Fruit fly (Drosophila melanogaster) whole organism, embryonic: ENCODE measurements around the gene Tmtc2.

Experiments used
- Antp ChIP-seq: fragments of 200-800 bp; sonication (Bioruptor generic); optimal IDR thresholded peaks from 3 replicates; lab custom pipeline; 2016; ENCODE audit warnings: missing biosample characterization, missing genetic modification characterization
- Asciz ChIP-seq: fragments of 200-800 bp; sonication (Bioruptor generic); optimal IDR thresholded peaks from 2 replicates; lab custom pipeline; 2017; ENCODE audit warnings: missing biosample characterization, mild to moderate bottlenecking, missing genetic modification characterization, missing genetic modification reagents
- B-H2 ChIP-seq: fragments of 200-800 bp; sonication (Bioruptor generic); optimal IDR thresholded peaks from 2 replicates; lab custom pipeline; 2018; ENCODE audit warnings: missing biosample characterization, mild to moderate bottlenecking, missing genetic modification characterization
- Blimp-1 ChIP-seq: fragments of 200-800 bp; sonication (Bioruptor generic); optimal IDR thresholded peaks from 3 replicates; lab custom pipeline; 2018; ENCODE audit warnings: missing biosample characterization, missing genetic modification characterization, mild to moderate bottlenecking, moderate library complexity, missing genetic modification reagents
- CG10267 ChIP-seq: fragments of 200-800 bp; sonication (Bioruptor generic); optimal IDR thresholded peaks from 2 replicates; lab custom pipeline; 2018; ENCODE audit warnings: missing biosample characterization, mild to moderate bottlenecking, missing genetic modification characterization, moderate library complexity
- CG11247 ChIP-seq: fragments of 200-800 bp; sonication (Bioruptor generic); IDR thresholded peaks from 2 replicates; pipeline ENCODE4 v1.3.6; 2022; ENCODE audit warnings: missing biosample characterization, missing genetic modification characterization
- CG15601 ChIP-seq: fragments of 200-800 bp; sonication (Bioruptor generic); optimal IDR thresholded peaks from 3 replicates; lab custom pipeline; 2019; ENCODE audit warnings: missing biosample characterization, mild to moderate bottlenecking, missing genetic modification characterization, moderate library complexity
- CG2116 ChIP-seq: fragments of 200-800 bp; sonication (Bioruptor generic); optimal IDR thresholded peaks from 3 replicates; lab custom pipeline; 2018; ENCODE audit warnings: missing biosample characterization, mild to moderate bottlenecking, missing genetic modification characterization
- CG2199 ChIP-seq: fragments of 200-800 bp; sonication (Bioruptor generic); IDR thresholded peaks from 3 replicates; pipeline ENCODE4 v1.3.6; 2022; ENCODE audit warnings: missing biosample characterization, missing genetic modification characterization
- CG2712 ChIP-seq: fragments of 200-800 bp; optimal IDR thresholded peaks from 3 replicates; lab custom pipeline; 2019; ENCODE audit warnings: missing biosample characterization, mild to moderate bottlenecking, missing genetic modification characterization, moderate library complexity
- CG32532 ChIP-seq: fragments of 200-800 bp; sonication (Bioruptor generic); IDR thresholded peaks from 2 replicates; pipeline ENCODE4 v1.3.6; 2022; ENCODE audit warnings: missing biosample characterization, missing genetic modification characterization
- CG6683 ChIP-seq: fragments of 200-800 bp; sonication (Bioruptor generic); optimal IDR thresholded peaks from 2 replicates; lab custom pipeline; 2017; ENCODE audit warnings: missing biosample characterization, mild to moderate bottlenecking, missing genetic modification characterization, missing genetic modification reagents
- CG6765 ChIP-seq: fragments of 200-800 bp; sonication (Bioruptor generic); optimal IDR thresholded peaks from 3 replicates; lab custom pipeline; 2017; ENCODE audit warnings: missing biosample characterization, mild to moderate bottlenecking, missing genetic modification characterization
- CG7839 ChIP-seq: fragments of 200-800 bp; sonication (Bioruptor generic); optimal IDR thresholded peaks from 3 replicates; lab custom pipeline; 2018; ENCODE audit warnings: missing biosample characterization, mild to moderate bottlenecking, missing genetic modification characterization, moderate library complexity
- CG7928 ChIP-seq: fragments of 200-800 bp; sonication (Bioruptor generic); optimal IDR thresholded peaks from 2 replicates; lab custom pipeline; 2017; ENCODE audit warnings: missing biosample characterization, mild to moderate bottlenecking, missing genetic modification characterization
- CG8359 ChIP-seq: fragments of 200-800 bp; sonication (Bioruptor generic); optimal IDR thresholded peaks from 2 replicates; lab custom pipeline; 2017; ENCODE audit warnings: missing biosample characterization, mild to moderate bottlenecking, missing genetic modification characterization, borderline replicate concordance
- CG8924 ChIP-seq: fragments of 200-800 bp; optimal IDR thresholded peaks from 3 replicates; lab custom pipeline; 2019; ENCODE audit warnings: missing biosample characterization, mild to moderate bottlenecking, missing genetic modification characterization, moderate library complexity
- CG9437 ChIP-seq: fragments of 200-800 bp; sonication (Bioruptor generic); optimal IDR thresholded peaks from 2 replicates; lab custom pipeline; 2018; ENCODE audit warnings: missing biosample characterization, mild to moderate bottlenecking, missing genetic modification characterization
- Chrac-16 ChIP-seq: fragments of 200-800 bp; sonication (Bioruptor generic); optimal IDR thresholded peaks from 3 replicates; lab custom pipeline; 2016; ENCODE audit warnings: missing biosample characterization, missing genetic modification characterization
- CoRest ChIP-seq: fragments of 200-800 bp; sonication (Bioruptor generic); optimal IDR thresholded peaks from 3 replicates; lab custom pipeline; 2018; ENCODE audit warnings: missing biosample characterization, mild to moderate bottlenecking, missing genetic modification characterization, moderate library complexity
- Dp ChIP-seq: fragments of 200-800 bp; sonication (Bioruptor generic); optimal IDR thresholded peaks from 2 replicates; lab custom pipeline; 2018; ENCODE audit warnings: missing biosample characterization, mild to moderate bottlenecking, missing genetic modification characterization, moderate library complexity
- HLH4C ChIP-seq: fragments of 200-800 bp; sonication (Bioruptor generic); IDR thresholded peaks from 3 replicates; pipeline ENCODE4 v1.3.6; 2022; ENCODE audit warnings: missing biosample characterization, missing genetic modification characterization; ENCODE audit not compliant: partially characterized antibody
- HmgZ ChIP-seq: fragments of 200-800 bp; sonication (Bioruptor generic); optimal IDR thresholded peaks from 2 replicates; lab custom pipeline; 2018; ENCODE audit warnings: missing biosample characterization, mild to moderate bottlenecking, missing genetic modification characterization
- Rfx ChIP-seq: fragments of 200-800 bp; sonication (Bioruptor generic); IDR thresholded peaks from 2 replicates; pipeline ENCODE4 v1.3.6; 2022; ENCODE audit warnings: missing biosample characterization, missing genetic modification characterization
- Six4 ChIP-seq: fragments of 200-800 bp; sonication (Bioruptor generic); optimal IDR thresholded peaks from 2 replicates; lab custom pipeline; 2016; ENCODE audit warnings: missing biosample characterization, missing genetic modification characterization
- Ssrp ChIP-seq: fragments of 200-800 bp; sonication (Bioruptor generic); optimal IDR thresholded peaks from 2 replicates; lab custom pipeline; 2018; ENCODE audit warnings: missing biosample characterization, mild to moderate bottlenecking, missing genetic modification characterization, moderate library complexity
- al ChIP-seq: fragments of 200-800 bp; sonication (Bioruptor generic); IDR thresholded peaks from 2 replicates; pipeline ENCODE4 v1.3.6; 2022; ENCODE audit warnings: missing biosample characterization, missing genetic modification characterization
- amos ChIP-seq: fragments of 200-800 bp; sonication (Bioruptor generic); IDR thresholded peaks from 2 replicates; pipeline ENCODE4 v1.3.6; 2022; ENCODE audit warnings: missing biosample characterization, missing genetic modification characterization; ENCODE audit not compliant: partially characterized antibody
- chif ChIP-seq, 2 experiments: fragments of 200-800 bp; sonication (Bioruptor generic); optimal IDR thresholded peaks; 3 replicates each; lab custom pipeline; 2016; ENCODE audit warnings: missing biosample characterization in 2 of 2, missing genetic modification characterization in 2 of 2
- crc ChIP-seq: fragments of 200-800 bp; sonication (Bioruptor generic); optimal IDR thresholded peaks from 2 replicates; lab custom pipeline; 2016; ENCODE audit warnings: missing biosample characterization, missing genetic modification characterization
- crol ChIP-seq: fragments of 200-800 bp; sonication (Bioruptor generic); IDR thresholded peaks from 2 replicates; pipeline ENCODE4 v1.3.6; 2022; ENCODE audit warnings: missing biosample characterization, missing genetic modification characterization
- dysf ChIP-seq: fragments of 200-800 bp; sonication (Bioruptor generic); IDR thresholded peaks from 3 replicates; pipeline ENCODE4 v1.3.6; 2022; ENCODE audit warnings: missing biosample characterization, missing genetic modification characterization
- emc ChIP-seq: fragments of 200-800 bp; sonication (Bioruptor generic); optimal IDR thresholded peaks from 2 replicates; lab custom pipeline; 2016; ENCODE audit warnings: missing biosample characterization, missing genetic modification characterization
- gcm ChIP-seq: fragments of 200-800 bp; sonication (Bioruptor generic); optimal IDR thresholded peaks from 2 replicates; lab custom pipeline; 2019; ENCODE audit warnings: missing biosample characterization, mild to moderate bottlenecking, missing genetic modification characterization, moderate library complexity
- hth ChIP-seq: fragments of >200 bp; optimal IDR thresholded peaks from 2 replicates; lab custom pipeline; 2017; ENCODE audit warnings: inconsistent platforms
- jumu ChIP-seq: fragments of 200-800 bp; sonication (Bioruptor generic); optimal IDR thresholded peaks from 3 replicates; lab custom pipeline; 2016; ENCODE audit warnings: missing biosample characterization, missing genetic modification characterization
- mld ChIP-seq: fragments of 200-800 bp; sonication (Bioruptor generic); IDR thresholded peaks from 3 replicates; pipeline ENCODE4 v1.3.6; 2022; ENCODE audit warnings: missing biosample characterization, missing genetic modification characterization; ENCODE audit not compliant: partially characterized antibody
- pan ChIP-seq, 4 experiments: fragments of >200 bp in 3 of 4; fragments of 200-800 bp in 1 of 4; sonication (Bioruptor generic) in 1 of 4; optimal IDR thresholded peaks in 3 of 4; IDR thresholded peaks in 1 of 4; 2 replicates each; pipeline versions ENCODE4 v1.3.6 to Lab custom; 2017 to 2022; ENCODE audit warnings: missing biosample characterization in 2 of 4, missing genetic modification characterization in 2 of 4, mixed read lengths in 1 of 4
- pita ChIP-seq: fragments of 200-800 bp; sonication (Bioruptor generic); optimal IDR thresholded peaks from 2 replicates; lab custom pipeline; 2017; ENCODE audit warnings: missing biosample characterization, mild to moderate bottlenecking, missing genetic modification characterization
- sr ChIP-seq: fragments of 200-800 bp; sonication (Bioruptor generic); IDR thresholded peaks from 3 replicates; pipeline ENCODE4 v1.3.6; 2022; ENCODE audit warnings: missing biosample characterization, missing genetic modification characterization
- stwl ChIP-seq: fragments of 200-800 bp; sonication (Bioruptor generic); optimal IDR thresholded peaks from 3 replicates; lab custom pipeline; 2018; ENCODE audit warnings: missing biosample characterization, mild to moderate bottlenecking, missing genetic modification characterization, moderate library complexity
- sug ChIP-seq: fragments of 200-800 bp; optimal IDR thresholded peaks from 2 replicates; lab custom pipeline; 2019; ENCODE audit warnings: missing biosample characterization, mild to moderate bottlenecking, missing genetic modification characterization, moderate library complexity
- tgo ChIP-seq: fragments of 200-800 bp; sonication (Bioruptor generic); IDR thresholded peaks from 3 replicates; pipeline ENCODE4 v1.3.6; 2022; ENCODE audit warnings: missing biosample characterization, missing genetic modification characterization
- ttk ChIP-seq: fragments of 200-800 bp; sonication (Bioruptor generic); IDR thresholded peaks from 2 replicates; pipeline ENCODE4 v2.1.2; 2022; ENCODE audit warnings: missing biosample characterization, missing genetic modification characterization
- vvl ChIP-seq: fragments of 200-800 bp; sonication (Bioruptor generic); IDR thresholded peaks from 2 replicates; pipeline ENCODE4 v1.3.6; 2022; ENCODE audit warnings: missing biosample characterization, missing genetic modification characterization
- wdn ChIP-seq: fragments of 200-800 bp; sonication (Bioruptor generic); IDR thresholded peaks from 2 replicates; pipeline ENCODE4 v1.3.6; 2022; ENCODE audit warnings: missing biosample characterization, missing genetic modification characterization
- z ChIP-seq: fragments of 200-800 bp; sonication (Bioruptor generic); IDR thresholded peaks from 3 replicates; pipeline ENCODE4 v1.3.6; 2022; ENCODE audit warnings: missing biosample characterization, missing genetic modification characterization
- zen ChIP-seq: fragments of 200-800 bp; sonication (Bioruptor generic); optimal IDR thresholded peaks from 3 replicates; lab custom pipeline; 2018; ENCODE audit warnings: missing biosample characterization, mild to moderate bottlenecking, missing genetic modification characterization, moderate library complexity

Gene Tmtc2

dm6 chr2L:1006516-1006915 lies 83.9 kb downstream of the Tmtc2 start (continued):
- TF ChIP-seq amos (GFP tag; lab: Robert Waterston, UW) (peak; percentile 58), Chrac-16 (GFP tag; lab: Kevin White, UChicago) (peak; percentile 12), tgo (GFP tag; lab: Robert Waterston, UW) (no peak), vvl (GFP tag; lab: Robert Waterston, UW) (peak; percentile 41; the same call in 1 of the 2 replicates), al (GFP tag; lab: Robert Waterston, UW) (no peak), sug (tag; lab: Kevin White, UChicago) (peak; percentile 9), stwl (tag; lab: Kevin White, UChicago) (peak; percentile 42), HmgZ (tag; lab: Kevin White, UChicago) (peak; percentile 20), CG2712 (tag; lab: Kevin White, UChicago) (peak; percentile 5), gcm (no peak), CG32532 (GFP tag; lab: Robert Waterston, UW) (peak; percentile 4; the same call in 1 of the 2 replicates), CoRest (tag; lab: Kevin White, UChicago) (peak; percentile 32), pita (GFP tag; lab: Kevin White, UChicago) (peak; percentile 81), CG15601 (tag; lab: Kevin White, UChicago) (peak; percentile 6), CG2199 (GFP tag; lab: Robert Waterston, UW) (peak; percentile 14; the same call in 1 of the 3 replicates), CG6765 (no peak), CG10267 (tag; lab: Kevin White, UChicago) (peak; percentile 12), Rfx (peak; percentile 48; the same call in 1 of the 2 replicates), ttk (GFP tag; lab: Robert Waterston, UW) (no peak), z (GFP tag; lab: Robert Waterston, UW) (no peak), CG2116 (GFP tag; lab: Kevin White, UChicago) (peak; percentile 75), Asciz (GFP tag; lab: Kevin White, UChicago) (no peak), CG9437 (GFP tag; lab: Kevin White, UChicago) (no peak)

DNA sequence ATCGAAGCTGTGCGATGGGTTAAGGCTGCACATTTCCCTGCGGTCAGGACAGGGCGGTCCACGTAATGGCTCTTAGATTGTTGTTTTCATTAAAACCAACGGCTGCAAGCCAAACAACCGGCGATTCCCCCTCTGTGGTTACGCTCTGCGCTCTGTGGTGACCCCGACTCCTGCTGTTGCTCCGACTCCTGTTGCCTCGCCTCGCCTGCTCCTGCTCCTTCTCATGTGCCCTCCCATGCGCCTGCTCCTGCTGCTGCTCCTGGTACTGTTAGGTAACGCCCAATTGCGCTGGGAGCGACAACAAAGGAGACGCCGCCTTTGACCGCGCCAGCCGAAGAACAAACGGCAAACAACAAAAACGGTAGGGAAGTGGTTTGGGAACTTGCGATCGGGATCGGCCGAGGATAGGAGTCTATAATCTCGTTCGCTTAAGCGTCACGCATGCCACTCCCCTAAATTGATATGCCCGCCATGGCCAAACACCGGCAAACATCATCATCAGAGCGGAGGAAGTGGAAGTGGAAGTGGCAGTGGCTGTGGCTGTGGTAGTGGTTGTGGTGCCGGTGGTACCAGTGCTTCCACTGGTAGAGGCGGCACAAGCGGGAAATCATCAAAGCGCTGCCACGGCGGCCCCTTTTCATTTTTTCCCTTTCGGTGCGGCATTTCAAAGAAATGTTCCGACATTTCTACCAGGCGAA lies 84.7 kb downstream of the Tmtc2 start:
- TF ChIP-seq CG11247 (no peak), Dp (GFP tag; lab: Kevin White, UChicago) (no peak), HLH4C (GFP tag; lab: Robert Waterston, UW) (no peak), B-H2 (GFP tag; lab: Kevin White, UChicago) (no peak), CG6683 (GFP tag; lab: Kevin White, UChicago) (no peak), crc (GFP tag; lab: Kevin White, UChicago) (no peak), Antp (GFP tag; lab: Kevin White, UChicago) (no peak), Ssrp (tag; lab: Kevin White, UChicago) (no peak), CG8924 (tag; lab: Kevin White, UChicago) (no peak), mld (GFP tag; lab: Robert Waterston, UW) (no peak), pita (GFP tag; lab: Kevin White, UChicago) (no peak), Six4 (GFP tag; lab: Kevin White, UChicago) (no peak), CG8359 (no peak), wdn (GFP tag; lab: Robert Waterston, UW) (no peak), al (GFP tag; lab: Robert Waterston, UW) (no peak), sr (no peak), Blimp-1 (no peak), emc (GFP tag; lab: Kevin White, UChicago) (no peak), CG7839 (tag; lab: Kevin White, UChicago) (no peak), hth (lab: Kevin White, UChicago) (no peak), chif (GFP tag; optimal IDR thresholded peaks at IDR 0.05; lab: Kevin White, UChicago) (no peak), crol (peak; percentile 33; the same call in 1 of the 2 replicates), pan (optimal IDR thresholded peaks at IDR 0.05; lab: Kevin White, UChicago) (peak in 1 of 2 experiments; percentile 44), pan (GFP tag; optimal IDR thresholded peaks at IDR 0.05 in 1 of 2, IDR thresholded peaks at IDR 0.05 in 1 of 2) (peak in 1 of 2 experiments; percentile 80), jumu (GFP tag; lab: Kevin White, UChicago) (peak; percentile 11), CG7928 (GFP tag; lab: Kevin White, UChicago) (no peak), dysf (GFP tag; lab: Robert Waterston, UW) (no peak), zen (tag; lab: Kevin White, UChicago) (no peak)
